Worm (Caenorhabditis elegans): ENCODE measurements around the gene B0334.10.
A peak's percentile ranks its signal among the peaks of the same experiment; 100 is the strongest.

The B0334.10 gene

ce11 chrII:11518184-11518583, at the start of gene B0334.10:
TSS of gene B0334.10 (plus strand) at chrII:11518484.
- no peak for TF ChIP-seq dve-1 (tag; optimal IDR thresholded peaks at IDR 0.05; ENCODE audit: insufficient read depth)

- TF ChIP-seq pqm-1 (tag; optimal IDR thresholded peaks at IDR 0.05) (peak; percentile 45), unc-62 (GFP tag; optimal IDR thresholded peaks at IDR 0.05 in 1 of 2) (no peak), unc-62 (tag; optimal IDR thresholded peaks at IDR 0.05) (no peak), lin-38 (GFP tag; IDR thresholded peaks at IDR 0.05) (no peak), hif-1 (tag; optimal IDR thresholded peaks at IDR 0.05) (peak in 1 of 2 experiments; percentile 49), nhr-77 (tag; optimal IDR thresholded peaks at IDR 0.05) (peak; percentile 2), hlh-30 (tag; optimal IDR thresholded peaks at IDR 0.05; ENCODE audit: insufficient read depth) (peak; percentile 13), dmd-6 (GFP tag; IDR thresholded peaks at IDR 0.05) (peak; percentile 33; the same call in 1 of the 2 replicates), Y5F2A.4 (GFP tag; optimal IDR thresholded peaks at IDR 0.05) (no peak), mep-1 (tag; optimal IDR thresholded peaks at IDR 0.05) (peak; percentile 62), php-3 (GFP tag; IDR thresholded peaks at IDR 0.05) (no peak), snpc-1.2 (GFP tag; IDR thresholded peaks at IDR 0.05) (no peak), F26F4.8 (GFP tag; conservative IDR thresholded peaks at IDR 0.05) (no peak), mdl-1 (tag; optimal IDR thresholded peaks at IDR 0.05) (peak in 1 of 2 experiments; percentile 12), dve-1 (tag; optimal IDR thresholded peaks at IDR 0.05; ENCODE audit: insufficient read depth) (peak; percentile 7), nhr-28 (tag; optimal IDR thresholded peaks at IDR 0.05) (peak; percentile 98), lsy-2 (tag; optimal IDR thresholded peaks at IDR 0.05) (no peak), mxl-3 (GFP tag; optimal IDR thresholded peaks at IDR 0.05) (peak; percentile 49), pha-4 (GFP tag; IDR thresholded peaks at IDR 0.05) (no peak), pha-4 (tag; optimal IDR thresholded peaks at IDR 0.05) (no peak), daf-16 (GFP tag; optimal IDR thresholded peaks at IDR 0.05) (no peak), daf-16 (tag; optimal IDR thresholded peaks at IDR 0.05) (peak; percentile 28), ctbp-1 (GFP tag; IDR thresholded peaks at IDR 0.05) (no peak), F10B5.3 (tag; optimal IDR thresholded peaks at IDR 0.05) (no peak), nhr-111 (GFP tag; optimal IDR thresholded peaks at IDR 0.05) (no peak), set-16 (GFP tag; IDR thresholded peaks at IDR 0.05) (no peak), ama-1 (optimal IDR thresholded peaks at IDR 0.05) (peak; percentile 28), mes-2 (tag; optimal IDR thresholded peaks at IDR 0.05; ENCODE audit: poor library complexity, severe bottlenecking) (peak; percentile 11), ztf-11 (tag; optimal IDR thresholded peaks at IDR 0.05) (no peak), hlh-11 (tag; optimal IDR thresholded peaks at IDR 0.05) (peak; percentile 53), R02D3.7 (tag; optimal IDR thresholded peaks at IDR 0.05) (no peak), lir-3 (tag; optimal IDR thresholded peaks at IDR 0.05) (no peak), T20F7.1 (GFP tag; optimal IDR thresholded peaks at IDR 0.05) (peak; percentile 26)
Observed at ce11 chrII:11469574-11470108, 48.6 kb upstream of the B0334.10 start, which contains the start of gene cisd-1. TSS of gene cisd-1 (minus strand) at chrII:11469624.

DNA sequence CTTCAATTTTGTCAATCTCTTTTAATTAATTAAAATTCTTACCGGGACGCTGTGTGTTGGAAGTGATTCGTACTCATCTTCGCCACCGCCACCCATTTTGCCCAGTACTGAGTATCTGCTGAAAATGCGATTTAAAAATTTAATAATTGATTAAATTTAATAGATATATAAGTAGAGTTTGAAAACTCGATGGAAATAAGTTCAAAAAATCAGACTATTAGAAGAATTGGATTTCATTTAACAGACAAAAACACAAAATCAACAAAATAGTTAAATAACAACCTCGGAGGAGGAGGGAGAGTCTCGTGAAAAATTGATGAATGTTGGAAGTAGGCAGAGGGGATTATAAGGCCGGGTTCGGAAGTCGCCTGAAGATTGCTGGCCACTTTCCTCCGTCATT, 46.4 kb upstream of the B0334.10 start, which contains the start of gene mfn-1:
Gene mfn-1 (minus strand): TSS at position 101 of the 400 bp plus-strand sequence.
- TF ChIP-seq vab-7 (GFP tag; IDR thresholded peaks at IDR 0.05) (no peak), ceh-62 (tag; optimal IDR thresholded peaks at IDR 0.05) (no peak)

ce11 chrII:11472542-11472941, 45.7 kb upstream of the B0334.10 start:
- peak; percentile 14 to 83 for TF ChIP-seq mdl-1 (tag; optimal IDR thresholded peaks at IDR 0.05)
- no peak for TF ChIP-seq zip-2 (tag; optimal IDR thresholded peaks at IDR 0.05)
- TF ChIP-seq daf-19 (GFP tag; conservative IDR thresholded peaks at IDR 0.05) = no peak
- no peak for TF ChIP-seq ceh-32 (tag; optimal IDR thresholded peaks at IDR 0.05; ENCODE audit: poor library complexity)
- no peak for TF ChIP-seq nhr-237 (tag; optimal IDR thresholded peaks at IDR 0.05)
- TF ChIP-seq hif-1 (tag; optimal IDR thresholded peaks at IDR 0.05) = peak; percentile 58 to 92
- TF ChIP-seq F49E8.2 (tag; optimal IDR thresholded peaks at IDR 0.05; ENCODE audit: borderline replicate concordance) = no peak
- TF ChIP-seq F26F4.8 (GFP tag; conservative IDR thresholded peaks at IDR 0.05) = no peak
- no peak for TF ChIP-seq tag-97 (GFP tag; IDR thresholded peaks at IDR 0.05)
- TF ChIP-seq hlh-11 (tag; optimal IDR thresholded peaks at IDR 0.05) = peak; percentile 79
- peak; percentile 64 for TF ChIP-seq dve-1 (tag; optimal IDR thresholded peaks at IDR 0.05; ENCODE audit: insufficient read depth)
- TF ChIP-seq vab-7 (GFP tag; IDR thresholded peaks at IDR 0.05) = no peak
- no peak for TF ChIP-seq dmd-9 (GFP tag; IDR thresholded peaks at IDR 0.05)
- no peak for TF ChIP-seq mdt-29 (GFP tag; IDR thresholded peaks at IDR 0.05)
- TF ChIP-seq sdz-12 (GFP tag; optimal IDR thresholded peaks at IDR 0.05) = no peak
- no peak for TF ChIP-seq daf-16 (GFP tag; optimal IDR thresholded peaks at IDR 0.05)
- TF ChIP-seq daf-16 (tag; optimal IDR thresholded peaks at IDR 0.05) = peak; percentile 37
- TF ChIP-seq nhr-48 (tag; optimal IDR thresholded peaks at IDR 0.05) = peak; percentile 55
- TF ChIP-seq Y105C5A.15 (GFP tag; IDR thresholded peaks at IDR 0.05) = no peak

Data from whole organism, L4 larva.